Fruit fly (Drosophila melanogaster) Kc167 (cell line): Measurements from ENCODE around the gene Atxn7.

ENCODE experiments used
- Myc ChIP-seq: fragments of >200 bp; optimal IDR thresholded peaks from 2 replicates; lab custom pipeline; 2017; ENCODE audit warnings: missing external identifiers
- Sin3A ChIP-seq: fragments of >200 bp; optimal IDR thresholded peaks from 2 replicates; lab custom pipeline; 2018; ENCODE audit warnings: missing external identifiers
- h ChIP-seq: fragments of >200 bp; optimal IDR thresholded peaks from 3 replicates; lab custom pipeline; 2018; ENCODE audit warnings: missing external identifiers
- insv ChIP-seq: fragments of >200 bp; optimal IDR thresholded peaks from 3 replicates; lab custom pipeline; 2018; ENCODE audit warnings: missing external identifiers
- psq ChIP-seq: fragments of >200 bp; optimal IDR thresholded peaks from 2 replicates; lab custom pipeline; 2017; ENCODE audit warnings: missing external identifiers
- ttk ChIP-seq: sonication (Bioruptor generic); optimal IDR thresholded peaks from 2 replicates; lab custom pipeline; 2017; ENCODE audit warnings: missing external identifiers

Atxn7 gene

DNA sequence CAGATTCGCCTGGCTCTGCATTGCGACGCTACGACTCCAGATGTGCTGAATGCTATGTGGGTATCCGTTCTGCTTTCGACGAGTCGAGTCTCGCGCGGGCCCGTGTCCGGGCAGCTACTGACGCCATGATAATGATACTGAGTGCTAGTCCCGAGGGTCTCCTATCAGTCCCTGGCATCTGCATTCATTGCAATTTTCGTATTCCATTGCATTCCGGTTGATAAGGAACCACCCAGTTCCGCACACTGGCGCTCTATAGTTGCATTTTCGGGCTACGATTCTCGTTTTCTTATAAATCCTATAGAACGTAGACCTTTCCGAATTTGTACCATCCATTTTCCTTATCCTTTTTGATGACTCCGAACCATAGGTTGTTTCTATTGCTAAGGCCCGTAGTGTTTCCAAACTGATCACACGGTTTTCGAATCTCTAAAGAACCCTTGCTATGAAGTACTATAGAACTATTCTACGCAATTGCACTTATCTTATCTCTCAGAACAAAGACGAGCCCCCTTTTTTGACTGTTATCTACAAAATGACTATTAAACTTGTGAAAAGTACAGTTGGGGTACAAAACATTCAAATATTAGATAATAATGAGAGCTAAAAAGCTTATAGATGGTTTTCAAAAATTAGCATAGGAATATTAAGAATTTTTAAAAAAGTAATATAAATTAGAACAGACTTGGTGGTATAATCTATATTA lies 4.1 kb upstream of the Atxn7 start, which contains the start of gene CG3597:
Gene CG3597 (minus strand): TSS at position 119 of the 706 bp plus-strand sequence.
- TF ChIP-seq insv (lab: Kevin White, UChicago) (no peak), psq (lab: Kevin White, UChicago) (no peak), Myc (no peak), h (no peak), ttk (lab: Kevin White, UChicago) (no peak), Sin3A (no peak)

dm6 chr2L:2372112-2372449 lies 3.6 kb upstream of the Atxn7 start:
- no peak for TF ChIP-seq psq (lab: Kevin White, UChicago)
- TF ChIP-seq Myc = no peak
- no peak for TF ChIP-seq insv (lab: Kevin White, UChicago)

dm6 chr2L:2373818-2374746 lies 1.6 kb upstream of the Atxn7 start, which contains the start of the genes CG3609 and CG15390:
CG3609 (minus strand) TSS chr2L:2374627.
CG15390 (plus strand) TSS chr2L:2374713.
- TF ChIP-seq insv (lab: Kevin White, UChicago) (no peak), psq (lab: Kevin White, UChicago) (no peak), h (no peak), ttk (lab: Kevin White, UChicago) (no peak), Myc (no peak), Sin3A (no peak)

DNA sequence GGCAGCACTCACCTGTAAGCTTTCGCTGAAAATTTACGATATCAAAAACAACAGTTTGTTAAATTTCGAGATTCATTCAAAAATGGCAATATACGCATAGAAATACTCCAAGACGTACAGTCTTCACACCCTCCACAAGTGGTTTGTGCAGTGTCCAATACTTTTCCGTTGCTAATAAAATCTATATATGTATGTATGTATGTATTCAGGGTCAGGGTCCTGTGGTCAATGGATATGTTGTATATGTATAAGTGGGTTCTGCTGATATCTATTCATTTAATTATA lies 719 bp downstream of the Atxn7 start:
- TF ChIP-seq insv (lab: Kevin White, UChicago) (no peak), Myc (no peak), h (no peak), Sin3A (no peak), psq (lab: Kevin White, UChicago) (no peak), ttk (lab: Kevin White, UChicago) (no peak)

DNA sequence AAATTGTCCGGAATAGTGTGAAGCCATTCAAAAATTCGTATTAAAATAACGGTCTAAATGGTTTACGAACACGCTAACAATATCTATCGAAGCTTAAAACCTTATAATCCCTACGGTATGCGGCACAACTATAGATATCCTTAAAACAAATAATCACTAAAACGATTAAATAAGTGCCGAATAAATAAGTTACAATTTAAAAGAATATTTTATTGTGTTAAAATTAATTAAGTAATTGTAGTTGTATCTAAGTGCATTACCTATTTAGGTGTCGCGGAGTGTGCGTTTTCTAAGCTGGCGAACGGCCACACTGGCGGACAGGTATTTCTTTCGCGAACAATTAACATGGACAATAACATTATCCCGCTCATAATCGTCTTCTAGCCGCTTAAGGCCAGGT lies 5.2 kb downstream of the Atxn7 start, which contains the start of gene Eogt:
Gene Eogt (plus strand): TSS at position 293 of the 400 bp plus-strand sequence.
- TF ChIP-seq Sin3A (no peak), insv (lab: Kevin White, UChicago) (no peak), psq (lab: Kevin White, UChicago) (no peak), ttk (lab: Kevin White, UChicago) (no peak), h (no peak), Myc (no peak)

DNA sequence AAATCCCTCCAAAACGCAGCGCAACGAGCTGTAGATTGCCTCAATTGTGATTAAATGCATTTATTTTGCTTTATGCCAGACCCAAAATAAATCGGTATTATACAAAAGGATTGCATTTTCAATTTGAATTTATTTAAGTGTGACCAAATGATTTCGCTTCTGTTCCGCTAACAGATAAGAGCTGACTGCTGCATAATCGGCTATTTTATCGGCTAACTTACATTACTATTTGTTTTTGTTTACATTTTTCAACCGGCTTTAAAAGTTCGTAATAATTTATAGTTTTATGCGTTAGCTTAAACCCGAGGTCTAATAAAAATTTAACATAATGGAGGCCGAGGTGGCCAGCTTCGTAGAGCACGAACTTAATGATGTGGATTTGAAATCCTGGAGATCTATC lies 7.3 kb downstream of the Atxn7 start, which contains the start of gene PIG-Wa:
Gene PIG-Wa (plus strand): TSS at position 232 of the 400 bp plus-strand sequence.
- TF ChIP-seq Sin3A (no peak), psq (lab: Kevin White, UChicago) (no peak), insv (lab: Kevin White, UChicago) (no peak), Myc (no peak), ttk (lab: Kevin White, UChicago) (no peak), h (no peak)

DNA sequence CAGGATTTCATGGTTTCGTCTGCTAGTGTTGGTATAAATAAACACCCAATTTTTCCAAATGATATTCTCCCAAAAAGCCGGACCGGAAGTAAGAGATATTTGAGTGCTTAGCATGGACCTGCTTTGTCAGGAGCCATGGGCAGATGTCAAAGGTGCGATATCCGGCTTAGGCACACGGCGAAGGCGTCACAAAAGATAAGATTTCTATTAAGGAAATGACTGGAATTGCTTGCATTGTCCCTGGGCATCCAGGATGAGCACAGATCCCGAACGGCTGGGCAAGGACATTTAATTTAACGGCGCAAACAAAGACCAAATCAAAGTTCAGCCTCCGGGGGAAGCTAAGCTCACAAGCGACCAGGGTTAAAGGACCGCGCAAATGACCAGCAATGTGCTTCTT lies 10.1 kb downstream of the Atxn7 start, which contains the start of gene CG3557:
Gene CG3557 (minus strand): TSS at position 101 of the 400 bp plus-strand sequence.
- no peak for TF ChIP-seq Sin3A
- TF ChIP-seq Myc = no peak
- TF ChIP-seq h = no peak
- no peak for TF ChIP-seq psq (lab: Kevin White, UChicago)
- TF ChIP-seq insv (lab: Kevin White, UChicago) = no peak
- TF ChIP-seq ttk (lab: Kevin White, UChicago) = no peak

DNA sequence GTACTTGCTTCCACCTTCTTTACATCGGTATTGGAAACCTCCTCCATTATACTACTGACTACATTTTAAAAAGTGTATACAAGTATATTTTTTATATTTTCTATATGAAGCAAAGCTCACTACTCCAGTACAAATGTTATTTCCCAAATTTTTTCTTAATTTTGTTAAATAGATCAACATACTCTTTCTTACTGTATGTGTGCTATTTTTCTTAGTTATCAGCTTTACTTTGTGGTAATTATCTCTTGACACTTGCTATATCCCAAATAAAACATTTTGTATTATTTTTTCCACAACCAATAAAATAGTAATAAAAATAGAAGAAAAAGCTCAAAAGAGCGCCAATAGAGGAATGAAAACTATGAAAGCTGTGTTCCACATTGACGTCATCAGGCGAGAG lies 14.9 kb downstream of the Atxn7 start, which contains the start of gene CG43750:
Gene CG43750 (minus strand): TSS at position 101 of the 400 bp plus-strand sequence.
- TF ChIP-seq ttk (lab: Kevin White, UChicago) (no peak), Sin3A (no peak), Myc (no peak), psq (lab: Kevin White, UChicago) (no peak), insv (lab: Kevin White, UChicago) (no peak), h (no peak)

- TF ChIP-seq h (no peak), psq (lab: Kevin White, UChicago) (no peak), insv (lab: Kevin White, UChicago) (no peak), ttk (lab: Kevin White, UChicago) (no peak), Sin3A (no peak), Myc (no peak)
Observed at dm6 chr2L:2391321-2391720, 15.7 kb downstream of the Atxn7 start, which contains the start of gene CG46448. CG46448 (plus strand) TSS chr2L:2391660.

DNA sequence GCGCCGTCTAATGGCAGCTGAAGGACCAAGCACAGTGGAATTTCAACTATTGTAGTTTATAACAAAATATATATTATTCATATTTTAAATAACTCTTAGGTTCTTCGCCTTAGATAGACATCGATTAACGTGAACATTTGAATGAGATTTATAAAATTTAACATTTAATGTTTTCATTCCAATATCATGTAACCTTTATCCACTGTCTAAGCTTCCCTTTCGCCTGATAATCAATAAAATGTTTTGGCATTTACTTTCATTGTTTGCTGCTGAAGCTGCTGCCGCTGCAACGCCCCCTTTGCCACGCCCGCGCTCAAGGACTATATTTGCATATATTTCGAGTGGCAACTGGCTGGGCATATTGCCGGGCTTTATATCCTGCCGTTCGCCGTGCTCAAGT lies 19.2 kb downstream of the Atxn7 start:
- no peak for TF ChIP-seq Sin3A
- TF ChIP-seq Myc = no peak
- TF ChIP-seq ttk (lab: Kevin White, UChicago) = no peak

- TF ChIP-seq Sin3A (no peak), Myc (no peak), h (no peak), ttk (lab: Kevin White, UChicago) (no peak), psq (lab: Kevin White, UChicago) (no peak), insv (lab: Kevin White, UChicago) (no peak)
Observed at dm6 chr2L:2397080-2397479, 21.4 kb downstream of the Atxn7 start.

- no peak for TF ChIP-seq ttk (lab: Kevin White, UChicago)
- TF ChIP-seq psq (lab: Kevin White, UChicago) = no peak
- TF ChIP-seq Sin3A = no peak
- no peak for TF ChIP-seq h
- TF ChIP-seq insv (lab: Kevin White, UChicago) = no peak
- no peak for TF ChIP-seq Myc
Observed at dm6 chr2L:2398459-2398858, 22.8 kb downstream of the Atxn7 start.
